Worm (Caenorhabditis elegans): ENCODE measurements around the gene C54C6.11.

DNA sequence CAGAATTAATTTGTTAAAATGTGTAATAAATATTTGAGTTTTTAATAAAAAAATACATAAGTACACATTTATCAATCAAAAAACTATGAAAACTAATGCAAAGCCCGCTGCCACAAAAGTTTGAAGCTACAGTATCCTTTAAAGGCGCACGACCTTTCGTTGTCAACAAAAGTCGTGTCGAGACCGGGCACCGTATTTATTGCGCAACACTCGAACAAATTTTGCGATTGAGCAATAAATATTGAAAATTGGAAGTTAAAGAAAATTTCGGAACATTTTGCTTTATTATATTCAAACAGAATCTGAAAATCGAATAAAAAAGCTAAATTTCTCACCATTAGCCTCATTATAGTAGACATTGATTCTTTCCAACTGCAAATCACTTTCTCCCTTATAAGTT, 7.0 kb upstream of the C54C6.11 start:
- no peak for TF ChIP-seq ceh-13 (GFP tag; optimal IDR thresholded peaks at IDR 0.05)
- no peak for TF ChIP-seq F13C5.2 (tag; optimal IDR thresholded peaks at IDR 0.05)
- no peak for TF ChIP-seq hnd-1 (tag; optimal IDR thresholded peaks at IDR 0.05)
- no peak for TF ChIP-seq ama-1 (optimal IDR thresholded peaks at IDR 0.05)

All from whole organism, early embryonic.